Worm (Caenorhabditis elegans) whole organism, young adult: Measurements from ENCODE around the gene fog-2.

Experiments
- madf-10 ChIP-seq: sonication (generic microtip); optimal IDR thresholded peaks from 2 replicates; lab custom pipeline; 2016; ENCODE audit warnings: mild to moderate bottlenecking, missing genetic modification characterization, missing compliant biosample characterization
- snpc-4 ChIP-seq, 5 experiments: fragments of 150-350 bp in 1 of 5; sonication (generic microtip) in 4 of 5; optimal IDR thresholded peaks; 2 replicates each; lab custom pipeline; 2014 to 2018; ENCODE audit warnings: missing genetic modification characterization in 5 of 5, missing biosample characterization in 3 of 5, antibody characterized with exemption in 2 of 5, mild to moderate bottlenecking in 2 of 5, missing compliant biosample characterization in 2 of 5, missing genotype in 2 of 5, moderate library complexity in 2 of 5, missing genetic modification reagents in 1 of 5
- xnd-1 ChIP-seq: sonication (generic microtip); optimal IDR thresholded peaks from 2 replicates; lab custom pipeline; 2016; ENCODE audit warnings: missing genotype, missing genetic modification reagents, missing genetic modification characterization, missing compliant biosample characterization
- ztf-22 ChIP-seq: fragments of 200-800 bp; sonication (Bioruptor generic); optimal IDR thresholded peaks from 2 replicates; lab custom pipeline; 2018; ENCODE audit warnings: mild to moderate bottlenecking, missing genetic modification characterization, moderate library complexity, missing compliant biosample characterization

DNA sequence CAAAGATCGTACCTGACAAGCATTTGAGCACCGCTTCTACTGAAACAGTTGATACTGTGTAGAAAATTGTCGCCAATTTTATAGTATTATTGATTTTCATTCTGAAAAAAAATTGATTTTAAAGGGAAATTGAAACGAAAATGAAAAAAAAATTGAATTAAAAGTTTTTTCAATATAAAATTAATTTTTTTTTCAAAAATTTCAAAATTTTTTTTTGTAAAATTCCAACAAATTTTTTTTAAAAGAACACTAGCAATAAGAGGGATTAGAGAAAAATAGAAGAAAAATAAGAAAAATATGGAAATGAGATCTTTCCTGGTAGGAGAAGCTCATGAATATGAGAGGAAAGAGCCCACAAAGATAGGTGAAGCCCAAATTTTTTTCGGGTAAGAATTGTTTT, 16.1 kb downstream of the fog-2 start, which contains the start of gene Y113G7B.11:
- TF ChIP-seq xnd-1 (tag; lab: Kevin White, UChicago) (no peak), madf-10 (no peak), snpc-4 (GFP tag; optimal IDR thresholded peaks at IDR 0.05; lab: Kevin White, UChicago) (no peak), snpc-4 (tag; optimal IDR thresholded peaks at IDR 0.05; lab: Kevin White, UChicago) (no peak), ztf-22 (GFP tag; lab: Kevin White, UChicago) (no peak)
